Worm (Caenorhabditis elegans) whole organism, young adult: ENCODE measurements around the gene F20C5.5.
"Not testable (repeated sequence)": the region's sequence is repeated elsewhere in the genome, so short reads cannot be mapped to it uniquely, and the experiment has no call there.

Experiments used
- B0261.1 ChIP-seq: sonication (generic microtip); optimal IDR thresholded peaks from 2 replicates; lab custom pipeline; 2016; ENCODE audit warnings: mild to moderate bottlenecking, missing genetic modification characterization, moderate library complexity, missing compliant biosample characterization
- C06A6.2 ChIP-seq: fragments of 200-800 bp; sonication (Bioruptor generic); conservative IDR thresholded peaks from 2 replicates; pipeline ENCODE4 v1.3.6; 2022; ENCODE audit warnings: missing genetic modification characterization, missing compliant biosample characterization
- F10E7.11 ChIP-seq: sonication (generic microtip); optimal IDR thresholded peaks from 2 replicates; lab custom pipeline; 2017; ENCODE audit warnings: mild to moderate bottlenecking, missing genetic modification characterization, moderate library complexity, missing compliant biosample characterization
- F39B2.1 ChIP-seq: fragments of 200-800 bp; sonication (Bioruptor generic); IDR thresholded peaks from 2 replicates; pipeline ENCODE4 v1.3.6; 2022; ENCODE audit warnings: missing genetic modification reagents, missing genetic modification characterization, missing compliant biosample characterization
- F52B5.7 ChIP-seq: sonication (generic microtip); optimal IDR thresholded peaks from 2 replicates; lab custom pipeline; 2016; ENCODE audit warnings: mild to moderate bottlenecking, missing genetic modification characterization, missing compliant biosample characterization
- F57A8.1 ChIP-seq: fragments of 200-800 bp; sonication (Bioruptor generic); optimal IDR thresholded peaks from 2 replicates; lab custom pipeline; 2018; ENCODE audit warnings: mild to moderate bottlenecking, missing genetic modification characterization, moderate library complexity, missing compliant biosample characterization
- T26A5.8 ChIP-seq: sonication (generic microtip); optimal IDR thresholded peaks from 2 replicates; lab custom pipeline; 2016; ENCODE audit warnings: missing genetic modification characterization, missing compliant biosample characterization
- Y56A3A.18 ChIP-seq: fragments of 200-800 bp; sonication (Bioruptor generic); IDR thresholded peaks from 2 replicates; pipeline ENCODE4 v1.3.6; 2022; ENCODE audit warnings: missing genetic modification reagents, missing genetic modification characterization, missing compliant biosample characterization
- Y67H2A.10 ChIP-seq: fragments of 200-800 bp; sonication (Bioruptor generic); conservative IDR thresholded peaks from 2 replicates; pipeline ENCODE4 v1.3.6; 2022; ENCODE audit warnings: missing genetic modification reagents, missing genetic modification characterization, missing compliant biosample characterization
- ZK185.1 ChIP-seq: sonication (generic microtip); optimal IDR thresholded peaks from 2 replicates; lab custom pipeline; 2016; ENCODE audit warnings: mild to moderate bottlenecking, missing genetic modification characterization, missing compliant biosample characterization; ENCODE audit not compliant: poor library complexity, severe bottlenecking
- atf-7 ChIP-seq: sonication (generic microtip); optimal IDR thresholded peaks from 2 replicates; lab custom pipeline; 2017; ENCODE audit warnings: mild to moderate bottlenecking, missing genetic modification characterization, missing compliant biosample characterization
- ceh-27 ChIP-seq: fragments of 200-800 bp; sonication (Bioruptor generic); optimal IDR thresholded peaks from 2 replicates; lab custom pipeline; 2018; ENCODE audit warnings: mild to moderate bottlenecking, missing genetic modification characterization, moderate library complexity, missing compliant biosample characterization
- chd-7 ChIP-seq: sonication (generic microtip); optimal IDR thresholded peaks from 2 replicates; lab custom pipeline; 2016; ENCODE audit warnings: mild to moderate bottlenecking, missing genetic modification characterization, moderate library complexity, missing compliant biosample characterization
- dox-1 ChIP-seq: fragments of 200-800 bp; sonication (Bioruptor generic); IDR thresholded peaks from 2 replicates; pipeline ENCODE4 v1.3.6; 2022; ENCODE audit warnings: missing genetic modification reagents, missing genetic modification characterization, missing compliant biosample characterization
- dpl-1 ChIP-seq: fragments of 150-350 bp; optimal IDR thresholded peaks from 2 replicates; lab custom pipeline; 2014; ENCODE audit warnings: missing biosample characterization, missing genetic modification reagents, missing genetic modification characterization
- him-1 ChIP-seq: sonication (generic microtip); optimal IDR thresholded peaks from 2 replicates; lab custom pipeline; 2016; ENCODE audit warnings: missing genotype, missing genetic modification reagents, missing genetic modification characterization, missing compliant biosample characterization
- hrde-1 ChIP-seq: sonication (generic microtip); optimal IDR thresholded peaks from 2 replicates; lab custom pipeline; 2016; ENCODE audit warnings: missing genetic modification characterization, mild to moderate bottlenecking, missing compliant biosample characterization, moderate library complexity, missing genotype, missing genetic modification reagents, borderline replicate concordance
- hsf-1 ChIP-seq: fragments of 200-800 bp; sonication (Bioruptor generic); IDR thresholded peaks from 2 replicates; pipeline ENCODE4 v1.3.6; 2022; ENCODE audit warnings: missing genetic modification reagents, missing genetic modification characterization, missing compliant biosample characterization
- lag-1 ChIP-seq: fragments of 200-800 bp; sonication (Bioruptor generic); IDR thresholded peaks from 2 replicates; pipeline ENCODE4 v1.3.6; 2022; ENCODE audit warnings: missing genetic modification reagents, missing genetic modification characterization, missing compliant biosample characterization
- lin-26 ChIP-seq: fragments of 200-800 bp; sonication (Bioruptor generic); IDR thresholded peaks from 2 replicates; pipeline ENCODE4 v1.3.6; 2022; ENCODE audit warnings: missing genetic modification reagents, missing genetic modification characterization, missing compliant biosample characterization
- lin-40 ChIP-seq: sonication (generic microtip); optimal IDR thresholded peaks from 2 replicates; lab custom pipeline; 2016; ENCODE audit warnings: missing genetic modification characterization, mild to moderate bottlenecking, missing compliant biosample characterization, missing genotype, missing genetic modification reagents
- lsl-1 ChIP-seq: fragments of 200-800 bp; sonication (Bioruptor generic); optimal IDR thresholded peaks from 2 replicates; lab custom pipeline; 2018; ENCODE audit warnings: mild to moderate bottlenecking, missing genetic modification characterization, moderate library complexity, missing compliant biosample characterization
- lsy-27 ChIP-seq: sonication (generic microtip); optimal IDR thresholded peaks from 2 replicates; lab custom pipeline; 2017; ENCODE audit warnings: missing genetic modification characterization, mild to moderate bottlenecking, missing compliant biosample characterization, antibody characterized with exemption, missing genotype, borderline replicate concordance; ENCODE audit not compliant: insufficient read depth
- madf-3 ChIP-seq: fragments of 200-800 bp; sonication (Bioruptor generic); IDR thresholded peaks from 2 replicates; pipeline ENCODE4 v1.3.6; 2022; ENCODE audit warnings: missing genetic modification reagents, missing genetic modification characterization, missing compliant biosample characterization
- madf-6 ChIP-seq: fragments of 200-800 bp; sonication (Bioruptor generic); IDR thresholded peaks from 2 replicates; pipeline ENCODE4 v1.3.6; 2022; ENCODE audit warnings: missing genetic modification reagents, missing genetic modification characterization, missing compliant biosample characterization
- madf-8 ChIP-seq: fragments of 200-800 bp; sonication (Bioruptor generic); conservative IDR thresholded peaks from 2 replicates; pipeline ENCODE4 v1.3.6; 2022; ENCODE audit warnings: missing genetic modification reagents, missing genetic modification characterization, missing compliant biosample characterization
- nhr-80 ChIP-seq: sonication (generic microtip); optimal IDR thresholded peaks from 2 replicates; lab custom pipeline; 2016; ENCODE audit warnings: missing genetic modification characterization, missing compliant biosample characterization
- rcor-1 ChIP-seq: fragments of 200-800 bp; sonication (Bioruptor generic); IDR thresholded peaks from 2 replicates; pipeline ENCODE4 v1.3.6; 2022; ENCODE audit warnings: missing genetic modification reagents, missing genetic modification characterization, missing compliant biosample characterization
- rpc-1 ChIP-seq, 2 experiments: fragments of 150-350 bp in 1 of 2; sonication (generic microtip) in 1 of 2; optimal IDR thresholded peaks; 2 replicates each; lab custom pipeline; 2014 to 2018; ENCODE audit warnings: missing biosample characterization in 1 of 2, missing genetic modification characterization in 1 of 2, missing genetic modification reagents in 1 of 2, missing genotype in 1 of 2
- somi-1 ChIP-seq: fragments of 200-800 bp; sonication (Bioruptor generic); optimal IDR thresholded peaks from 2 replicates; lab custom pipeline; 2018; ENCODE audit warnings: mild to moderate bottlenecking, missing genetic modification characterization, missing compliant biosample characterization
- ztf-18 ChIP-seq: sonication (generic microtip); optimal IDR thresholded peaks from 2 replicates; lab custom pipeline; 2016; ENCODE audit warnings: missing genotype, mild to moderate bottlenecking, missing genetic modification characterization, missing compliant biosample characterization
- ztf-26 ChIP-seq: sonication (generic microtip); optimal IDR thresholded peaks from 2 replicates; lab custom pipeline; 2017; ENCODE audit warnings: missing genetic modification characterization, missing compliant biosample characterization

The F20C5.5 gene

DNA sequence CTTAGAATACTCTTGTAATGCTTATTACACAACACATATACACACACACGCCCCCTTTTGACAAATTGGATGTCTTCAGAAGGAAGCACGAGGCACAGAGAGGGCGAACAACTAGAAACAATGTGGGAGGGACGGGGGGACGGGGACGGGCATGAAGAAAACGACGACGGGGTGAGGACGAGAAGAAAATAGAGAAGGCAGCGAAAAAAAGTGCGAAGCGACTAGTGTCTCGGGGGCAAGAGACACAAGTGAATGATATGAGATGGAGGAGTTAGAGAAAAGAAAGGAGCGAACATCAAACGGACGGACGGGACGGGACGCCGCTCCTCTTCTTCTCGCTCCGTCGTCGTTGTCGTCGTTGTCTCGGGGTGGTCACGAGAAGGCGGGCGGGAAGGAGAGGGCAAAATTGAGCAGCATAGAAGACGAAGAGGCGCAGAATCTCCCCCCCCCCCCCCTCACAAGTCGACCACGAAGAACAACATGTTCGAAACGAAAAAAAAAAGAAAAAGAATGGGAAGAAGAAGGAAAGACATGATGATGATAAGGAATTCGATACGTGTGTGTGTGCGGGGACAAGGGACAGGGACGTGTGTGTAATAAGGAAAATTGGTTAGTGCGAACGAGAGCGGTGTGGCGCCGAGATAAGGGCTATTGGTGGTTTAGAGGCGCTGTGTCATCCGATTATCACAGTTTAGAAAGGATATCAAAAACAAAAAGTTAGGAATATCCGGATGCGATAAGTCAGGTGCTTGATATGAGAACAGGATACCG lies 25.6 kb upstream of the F20C5.5 start (continued):
- TF ChIP-seq Y56A3A.18 (peak; percentile 73; the same call in 1 of the 2 replicates), F39B2.1 (no peak), madf-8 (GFP tag; lab: Robert Waterston, UW) (no peak), madf-6 (no peak), dpl-1 (no peak), ZK185.1 (tag; lab: Kevin White, UChicago) (no peak), ceh-27 (GFP tag; lab: Kevin White, UChicago) (peak; percentile 79), him-1 (tag; lab: Kevin White, UChicago) (no peak), F52B5.7 (tag; lab: Kevin White, UChicago) (peak; percentile 61), somi-1 (GFP tag; lab: Kevin White, UChicago) (peak; percentile 94), lsl-1 (GFP tag; lab: Kevin White, UChicago) (no peak), Y67H2A.10 (no peak), lin-26 (GFP tag; lab: Robert Waterston, UW) (peak; percentile 83), lag-1 (GFP tag; lab: Robert Waterston, UW) (no peak), F57A8.1 (no peak), C06A6.2 (peak; percentile 73), F10E7.11 (tag; lab: Kevin White, UChicago) (peak; percentile 3), lsy-27 (tag; lab: Kevin White, UChicago) (no peak)

DNA sequence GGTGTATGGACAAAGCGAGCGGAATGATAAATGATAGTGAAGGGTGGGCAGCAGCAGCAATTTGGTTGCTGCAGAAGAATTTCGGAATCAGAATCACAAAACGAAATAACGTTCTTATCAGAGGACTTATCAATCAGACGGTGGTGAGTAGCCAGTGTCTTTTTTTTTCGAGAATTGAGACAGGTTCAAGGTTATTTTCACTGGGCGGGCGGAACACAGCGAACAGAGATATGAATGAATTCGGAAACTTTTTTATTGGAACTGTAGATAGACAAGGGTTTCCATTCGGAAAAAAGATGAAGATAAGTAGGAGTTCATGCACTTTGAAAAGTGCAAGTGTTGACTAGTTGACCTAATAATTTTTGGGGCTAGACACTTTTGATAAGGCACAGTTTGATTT lies 23.8 kb upstream of the F20C5.5 start:
- TF ChIP-seq lin-40 = peak; percentile 17
- TF ChIP-seq ztf-26 (tag; lab: Kevin White, UChicago) = peak; percentile 41
- TF ChIP-seq dox-1 (GFP tag; lab: Robert Waterston, UW) = 0 out of 2 replicates have a peak, but pooled peaks have one; percentile 21
- TF ChIP-seq ztf-18 (tag; lab: Kevin White, UChicago) = no peak
- peak; percentile 94 for TF ChIP-seq nhr-80 (tag; lab: Kevin White, UChicago)

DNA sequence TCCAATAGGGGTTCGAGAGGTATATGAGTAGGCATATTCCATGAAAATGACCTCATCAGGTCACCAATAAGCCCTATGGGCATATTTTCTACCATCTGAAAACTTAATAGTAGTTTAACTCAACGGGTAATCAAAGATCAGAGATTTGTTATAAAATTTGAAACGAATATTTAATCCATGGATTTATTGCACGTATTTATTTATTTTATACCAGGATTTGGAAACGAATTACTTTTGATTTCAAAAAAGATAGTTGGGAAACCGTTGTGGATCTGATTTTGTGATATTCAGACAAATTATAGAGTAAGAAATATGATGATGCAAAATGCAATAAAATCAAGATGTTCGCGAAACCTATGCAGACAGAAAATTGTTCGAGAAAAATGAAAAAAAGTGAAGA lies 23.4 kb upstream of the F20C5.5 start, which contains the start of gene C33D9.3:
Gene C33D9.3, minus strand, starts transcription at position 101 of the 400 bp plus-strand sequence.
- TF ChIP-seq atf-7 (tag; lab: Kevin White, UChicago) (no peak), F39B2.1 (no peak), dpl-1 (no peak), nhr-80 (tag; lab: Kevin White, UChicago) (no peak), madf-6 (no peak), madf-3 (GFP tag; lab: Robert Waterston, UW) (no peak)

DNA sequence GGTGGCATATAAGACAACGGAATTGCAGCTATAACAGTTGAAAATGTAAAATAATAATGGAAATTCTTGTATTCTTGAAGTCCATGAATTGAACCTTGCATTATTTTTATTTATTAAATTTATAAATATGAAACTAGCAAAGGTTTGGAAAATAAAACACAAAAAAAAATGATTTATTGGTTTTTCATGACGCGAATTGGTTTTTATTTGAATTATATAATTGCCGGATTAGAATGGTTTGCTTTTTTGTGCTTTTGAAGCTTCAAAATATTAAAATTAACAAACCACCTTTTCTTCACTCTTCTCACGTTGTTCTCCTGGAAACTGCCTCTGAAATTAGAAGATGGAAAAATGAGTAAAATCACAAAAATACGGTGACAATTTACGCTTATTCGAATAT lies 20.7 kb upstream of the F20C5.5 start, which contains the start of gene sru-35:
Gene sru-35, minus strand, starts transcription at position 101 of the 400 bp plus-strand sequence.
- TF ChIP-seq rcor-1 (GFP tag; lab: Robert Waterston, UW) (no peak), lin-40 (no peak), hsf-1 (GFP tag; lab: Robert Waterston, UW) (no peak), T26A5.8 (tag; lab: Kevin White, UChicago) (no peak), hrde-1 (tag; lab: Kevin White, UChicago) (no peak), lsl-1 (GFP tag; lab: Kevin White, UChicago) (no peak), C06A6.2 (no peak)

DNA sequence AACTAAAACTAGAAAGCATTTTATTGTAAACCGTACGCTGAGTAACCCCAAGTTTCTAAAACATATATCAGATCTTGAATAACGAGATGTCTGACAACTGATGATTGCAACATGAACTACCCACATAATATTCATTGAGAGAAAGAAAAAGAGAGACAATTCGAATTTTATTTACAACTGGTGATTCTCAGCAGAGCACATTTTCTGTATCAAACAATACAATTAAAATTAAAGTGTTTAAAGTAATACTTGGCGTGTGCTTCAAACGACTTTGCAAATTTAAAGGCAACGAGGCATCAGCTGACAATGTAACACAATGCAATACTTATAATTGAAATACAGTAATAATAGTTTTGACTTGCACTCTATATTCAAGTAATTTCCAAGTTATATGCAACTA lies 18.6 kb upstream of the F20C5.5 start, which contains the start of gene C33D9.10:
Gene C33D9.10, minus strand, starts transcription at position 101 of the 400 bp plus-strand sequence.
- not testable (repeated sequence) for TF ChIP-seq rpc-1 (optimal IDR thresholded peaks at IDR 0.05; lab: Kevin White, UChicago); rpc-1 (tag; optimal IDR thresholded peaks at IDR 0.05; lab: Kevin White, UChicago); chd-7 (tag; lab: Kevin White, UChicago); B0261.1 (tag; lab: Kevin White, UChicago)
- TF ChIP-seq, all 124 proteins: peak for 0; not testable (repeated sequence) for 124
